Fruit fly (Drosophila melanogaster) whole organism, embryonic: ENCODE measurements around the gene CG6356.

Experiments used
- CG8478 ChIP-seq: fragments of >200 bp; optimal IDR thresholded peaks from 2 replicates; lab custom pipeline; 2018
- dati ChIP-seq: fragments of 200-800 bp; sonication (Bioruptor generic); IDR thresholded peaks from 2 replicates; pipeline ENCODE4 v1.3.6; 2022; ENCODE audit warnings: missing biosample characterization, missing genetic modification characterization
- eve ChIP-seq, 2 experiments: fragments of >200 bp; optimal IDR thresholded peaks; 2 replicates each; lab custom pipeline; 2017; ENCODE audit warnings: missing biosample characterization in 2 of 2, missing genetic modification characterization in 2 of 2

DNA sequence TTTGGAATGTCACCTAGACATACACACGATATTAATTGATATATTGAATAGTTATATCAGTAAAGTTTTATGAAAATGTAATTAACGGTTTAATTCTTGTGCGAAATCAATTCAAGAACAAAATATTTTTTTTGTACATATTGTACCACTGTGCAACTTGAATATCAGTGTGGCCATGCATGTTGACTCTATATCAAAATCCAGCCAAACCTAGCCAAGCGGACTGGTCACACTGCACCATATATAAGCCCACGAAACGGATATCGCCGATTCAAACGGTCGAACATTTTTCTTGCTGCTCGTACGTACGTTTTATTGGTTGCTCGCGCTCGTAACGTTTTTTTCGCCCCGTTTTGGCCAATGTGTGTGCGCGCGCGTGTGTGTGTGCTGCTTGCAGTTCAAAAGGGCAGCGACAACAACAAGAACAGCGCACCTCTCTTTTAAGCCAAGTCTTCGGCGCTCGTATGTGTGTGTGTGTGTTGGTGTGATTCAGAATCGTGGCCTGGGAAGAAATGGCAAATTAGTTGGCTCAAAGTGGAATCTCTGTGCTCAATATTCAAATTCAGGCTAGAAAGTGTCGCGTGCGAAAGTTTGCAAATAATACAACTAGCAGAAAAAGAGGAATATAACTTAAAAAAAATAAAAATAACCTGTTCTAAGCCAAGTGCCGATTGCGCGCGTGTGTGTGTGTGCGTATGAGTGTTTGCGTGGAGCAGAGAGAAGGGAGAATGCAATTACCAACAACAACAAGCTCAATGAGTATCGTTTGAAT, 11.2 kb downstream of the CG6356 start, which contains the start of gene crb:
- TF ChIP-seq CG8478 (lab: Kevin White, UChicago) (no peak), eve (GFP tag; optimal IDR thresholded peaks at IDR 0.05; lab: Kevin White, UChicago) (no peak), dati (no peak)
